Worm (Caenorhabditis elegans): ENCODE data around the gene math-8.
A peak's percentile ranks its signal among the peaks of the same experiment; 100 is the strongest.

Gene math-8

DNA sequence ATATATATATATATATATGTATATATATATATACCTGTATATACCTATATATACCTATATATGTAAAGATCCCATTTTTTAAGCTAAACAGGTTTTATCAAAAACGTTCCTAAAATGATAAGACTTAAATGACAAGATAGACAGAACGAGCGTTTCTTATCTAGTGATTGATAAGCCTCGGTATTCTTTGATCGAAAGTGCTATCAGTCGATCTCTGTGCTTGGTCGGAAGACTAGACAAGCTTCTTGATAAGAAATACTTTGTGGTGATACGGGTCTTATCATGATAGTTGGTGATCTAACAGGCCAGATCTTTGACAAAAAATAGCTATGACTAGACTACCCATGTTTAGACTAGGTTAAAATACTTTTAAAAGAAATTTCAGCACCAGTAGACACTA is 37.3 kb downstream of the math-8 start (continued):
- no peak for TF ChIP-seq snpc-4 (tag; optimal IDR thresholded peaks at IDR 0.05)
- TF ChIP-seq nhr-28 (tag; optimal IDR thresholded peaks at IDR 0.05): no peak
- TF ChIP-seq mdl-1 (tag; optimal IDR thresholded peaks at IDR 0.05): no peak
- TF ChIP-seq nhr-23 (tag; optimal IDR thresholded peaks at IDR 0.05): no peak
- no peak for TF ChIP-seq fkh-10 (GFP tag; optimal IDR thresholded peaks at IDR 0.05)
- TF ChIP-seq hmg-11 (tag; optimal IDR thresholded peaks at IDR 0.05): no peak

DNA sequence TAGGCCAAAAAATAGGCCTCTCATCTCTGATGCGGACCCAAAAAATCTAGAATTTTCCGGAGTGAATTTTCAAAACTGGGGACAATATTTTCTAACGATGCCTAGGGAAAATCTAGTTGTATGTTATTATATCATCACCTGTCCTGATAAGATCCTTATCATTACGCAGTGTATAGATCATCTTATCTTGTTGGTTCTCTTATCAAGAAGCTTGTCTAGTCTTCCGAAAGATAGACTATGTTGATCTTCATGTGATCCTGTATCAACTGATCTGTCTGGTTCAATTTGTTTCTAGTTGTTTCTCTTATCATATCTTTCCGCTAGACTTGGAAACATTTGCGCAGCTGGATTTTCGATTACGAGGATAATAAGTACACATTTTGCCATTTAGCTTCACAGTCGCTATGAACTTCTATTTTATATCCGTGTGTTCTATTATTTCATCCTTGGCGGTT is 38.1 kb downstream of the math-8 start, which contains the start of gene C52E2.3:
C52E2.3 (plus strand) TSS at position 405 of the 455 bp plus-strand sequence.
- TF ChIP-seq elt-3 (tag; optimal IDR thresholded peaks at IDR 0.05): peak in 1 of 3 experiments; percentile 28
- TF ChIP-seq elt-2 (tag; optimal IDR thresholded peaks at IDR 0.05): peak; percentile 51
- TF ChIP-seq zag-1 (tag; optimal IDR thresholded peaks at IDR 0.05): no peak
- no peak for TF ChIP-seq ceh-82 (tag; optimal IDR thresholded peaks at IDR 0.05)
- peak; percentile 64 for TF ChIP-seq nhr-43 (tag; optimal IDR thresholded peaks at IDR 0.05; ENCODE audit: poor library complexity, severe bottlenecking)
- TF ChIP-seq jun-1 (tag; optimal IDR thresholded peaks at IDR 0.05): no peak

DNA sequence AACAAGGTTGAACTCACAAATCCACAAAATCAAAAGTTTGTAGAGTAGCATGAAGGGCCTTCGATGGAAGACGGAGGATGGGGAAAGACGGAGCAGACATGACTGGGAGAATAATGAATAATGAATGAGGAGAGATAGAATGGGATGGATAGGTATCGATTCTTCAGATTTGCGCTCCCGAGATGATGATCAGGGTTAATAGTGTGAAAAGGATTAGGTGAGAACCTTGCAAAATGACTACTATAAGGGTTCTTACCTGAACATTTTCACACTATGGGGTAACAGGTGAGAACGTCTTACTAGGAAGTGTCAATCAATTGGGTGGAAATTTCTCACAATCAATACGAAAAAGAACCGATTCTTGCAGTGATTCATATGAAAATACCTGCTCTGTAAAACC is 38.7 kb downstream of the math-8 start, which contains the start of gene fbxb-96:
fbxb-96 (minus strand) TSS at position 101 of the 400 bp plus-strand sequence.
- no peak for TF ChIP-seq skn-1 (tag; optimal IDR thresholded peaks at IDR 0.05)
- no peak for TF ChIP-seq pqm-1 (tag; optimal IDR thresholded peaks at IDR 0.05)
- TF ChIP-seq jun-1 (tag; optimal IDR thresholded peaks at IDR 0.05): no peak
- TF ChIP-seq aly-2 (tag; optimal IDR thresholded peaks at IDR 0.05): no peak
- TF ChIP-seq elt-1 (tag; optimal IDR thresholded peaks at IDR 0.05): no peak
- TF ChIP-seq nhr-11 (tag; optimal IDR thresholded peaks at IDR 0.05): no peak
- TF ChIP-seq fkh-10 (GFP tag; optimal IDR thresholded peaks at IDR 0.05): no peak
- TF ChIP-seq sea-2 (GFP tag; optimal IDR thresholded peaks at IDR 0.05): no peak
- TF ChIP-seq elt-2 (tag; optimal IDR thresholded peaks at IDR 0.05): no peak
- TF ChIP-seq nhr-28 (tag; optimal IDR thresholded peaks at IDR 0.05): no peak
- TF ChIP-seq lsy-12 (tag; optimal IDR thresholded peaks at IDR 0.05): no peak

DNA sequence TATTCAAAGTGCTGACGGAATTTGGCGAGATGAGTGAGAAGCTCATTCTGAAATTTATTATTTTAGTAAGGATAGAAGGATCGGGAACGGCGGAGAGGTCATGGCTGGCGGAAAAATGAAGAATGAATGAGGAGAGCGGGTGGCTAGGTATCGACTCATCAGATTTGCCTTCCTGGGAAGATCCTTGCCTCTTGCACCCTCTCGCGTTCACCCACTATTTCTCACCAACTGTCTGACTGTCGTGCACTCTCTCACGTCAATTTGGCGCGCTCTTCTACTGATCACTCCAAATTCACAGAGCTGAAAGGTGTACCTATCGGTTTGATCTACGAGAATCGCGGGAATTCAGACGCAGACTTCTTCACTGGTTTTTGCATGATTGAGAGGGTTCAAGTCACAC is 40.9 kb downstream of the math-8 start, which contains the start of gene fbxb-97:
fbxb-97 (minus strand) TSS at position 53 of the 400 bp plus-strand sequence.
- TF ChIP-seq lin-15B (tag; optimal IDR thresholded peaks at IDR 0.05) (no peak), fos-1 (tag; optimal IDR thresholded peaks at IDR 0.05) (no peak), zag-1 (tag; optimal IDR thresholded peaks at IDR 0.05) (no peak), daf-12 (tag; optimal IDR thresholded peaks at IDR 0.05) (no peak), elt-3 (tag; optimal IDR thresholded peaks at IDR 0.05) (no peak)

DNA sequence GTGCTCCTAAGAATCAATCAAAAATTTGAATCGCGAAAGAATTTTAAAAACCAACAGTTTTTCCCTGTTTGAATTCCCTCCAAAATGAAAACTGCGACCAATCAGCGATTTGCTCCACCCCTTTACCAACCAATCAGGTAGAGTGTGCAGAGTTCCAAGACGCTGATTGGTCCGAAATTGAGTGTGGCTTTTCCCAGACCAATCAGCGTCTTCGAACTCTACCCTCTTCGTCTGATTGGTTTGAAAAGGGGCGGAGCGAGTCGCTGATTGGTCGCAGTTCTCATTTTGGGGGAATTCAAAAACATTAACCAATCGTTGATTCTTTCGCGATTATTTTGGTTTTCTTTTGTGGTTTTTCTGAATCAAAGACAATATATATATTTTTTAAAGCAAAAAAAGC is 44.4 kb downstream of the math-8 start:
- TF ChIP-seq nfya-1 (tag; optimal IDR thresholded peaks at IDR 0.05; ENCODE audit: insufficient read depth) (peak; percentile 22), snpc-4 (tag; optimal IDR thresholded peaks at IDR 0.05) (no peak)

DNA sequence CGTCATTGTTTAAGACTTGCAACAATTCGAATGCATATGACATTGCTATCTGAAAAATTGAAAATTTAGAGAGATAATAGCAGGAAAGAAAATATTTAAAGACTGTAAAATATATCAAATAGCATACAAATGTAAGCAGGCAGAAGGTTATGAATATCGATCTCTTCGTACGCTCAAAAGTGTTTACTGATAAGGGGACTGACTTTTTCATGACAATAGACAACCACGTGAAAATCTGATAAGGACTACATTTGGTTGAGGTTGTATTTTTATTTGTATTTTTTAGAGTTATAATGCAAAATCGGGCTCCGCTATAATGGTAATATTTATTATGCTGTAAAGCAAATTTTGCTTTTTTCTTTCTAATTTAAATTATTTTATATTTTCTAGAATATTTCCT is 46.1 kb downstream of the math-8 start, which contains the start of the genes C52E2.5 and C52E2.4:
C52E2.5 (minus strand) TSS at position 43 of the 400 bp plus-strand sequence.
C52E2.4 (plus strand) TSS at position 252 of the 400 bp plus-strand sequence.
- peak; percentile 20 for TF ChIP-seq jun-1 (tag; optimal IDR thresholded peaks at IDR 0.05)
- TF ChIP-seq skn-1 (tag; optimal IDR thresholded peaks at IDR 0.05): peak; percentile 17
- TF ChIP-seq elt-2 (tag; optimal IDR thresholded peaks at IDR 0.05): peak; percentile 94
- no peak for TF ChIP-seq pqm-1 (tag; optimal IDR thresholded peaks at IDR 0.05)
- no peak for TF ChIP-seq egl-27 (tag; optimal IDR thresholded peaks at IDR 0.05)
- TF ChIP-seq pha-4 (tag; optimal IDR thresholded peaks at IDR 0.05): peak; percentile 73
